Worm (Caenorhabditis elegans): Measurements from ENCODE around the gene Y48B6A.13.

Y48B6A.13 gene

DNA sequence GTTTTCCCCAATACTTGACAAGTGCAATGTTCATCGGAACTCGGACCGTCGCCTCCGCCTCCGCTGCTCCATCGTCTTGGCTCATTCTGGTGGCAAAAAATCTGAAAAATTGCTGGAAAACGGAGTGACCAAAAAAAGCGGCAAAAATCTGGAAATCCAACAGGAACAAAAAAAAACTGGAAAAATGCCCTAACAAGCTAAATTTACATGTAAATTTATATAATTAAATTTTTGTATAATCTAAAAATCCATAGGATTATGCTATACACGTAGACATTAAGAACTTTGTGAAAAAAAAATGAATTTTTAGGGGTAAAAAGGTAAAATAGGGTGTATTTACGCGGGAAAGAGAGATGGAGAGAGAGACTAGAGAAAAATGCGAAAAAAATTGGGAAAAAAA lies at the start of gene Y48B6A.13:
Y48B6A.13 (minus strand) TSS at position 101 of the 400 bp plus-strand sequence.
- TF ChIP-seq ZK546.5 (tag; optimal IDR thresholded peaks at IDR 0.05) (no peak), nhr-43 (tag; optimal IDR thresholded peaks at IDR 0.05; ENCODE audit: poor library complexity, severe bottlenecking) (no peak), unc-39 (tag; optimal IDR thresholded peaks at IDR 0.05) (no peak), nhr-76 (tag; optimal IDR thresholded peaks at IDR 0.05) (no peak), nhr-23 (tag; optimal IDR thresholded peaks at IDR 0.05) (no peak), pha-4 (tag; optimal IDR thresholded peaks at IDR 0.05) (no peak), fkh-10 (GFP tag; optimal IDR thresholded peaks at IDR 0.05) (no peak), eor-1 (tag; optimal IDR thresholded peaks at IDR 0.05) (no peak), hmg-11 (tag; optimal IDR thresholded peaks at IDR 0.05) (no peak), ceh-28 (tag; optimal IDR thresholded peaks at IDR 0.05) (no peak), daf-12 (tag; optimal IDR thresholded peaks at IDR 0.05) (no peak), ztf-4 (tag; optimal IDR thresholded peaks at IDR 0.05) (no peak), lin-39 (tag; optimal IDR thresholded peaks at IDR 0.05) (no peak), nfya-1 (tag; optimal IDR thresholded peaks at IDR 0.05; ENCODE audit: insufficient read depth) (no peak), elt-1 (tag; optimal IDR thresholded peaks at IDR 0.05) (no peak), ama-1 (optimal IDR thresholded peaks at IDR 0.05) (no peak), unc-62 (GFP tag; optimal IDR thresholded peaks at IDR 0.05) (no peak), ceh-9 (tag; optimal IDR thresholded peaks at IDR 0.05) (no peak), nhr-237 (tag; optimal IDR thresholded peaks at IDR 0.05) (no peak)

DNA sequence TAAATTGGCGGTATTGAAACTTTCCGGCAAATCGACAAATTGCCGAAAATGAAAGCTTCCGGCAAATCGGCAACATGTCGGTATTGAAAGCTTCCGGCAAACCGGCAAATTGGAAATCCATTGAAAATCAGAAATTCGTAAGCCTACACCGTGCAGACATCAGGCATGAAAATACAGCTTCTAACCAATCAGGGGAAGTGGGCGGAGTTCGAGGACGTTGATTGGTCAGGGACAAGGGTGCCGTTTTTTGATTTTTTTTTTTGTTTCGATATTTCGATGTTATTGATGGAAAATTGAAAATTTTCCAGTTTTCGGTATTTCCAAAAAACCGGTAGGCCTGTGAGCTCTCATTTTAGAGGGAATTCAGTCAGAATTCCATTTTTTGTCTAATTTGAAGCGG lies 43.8 kb upstream of the Y48B6A.13 start:
- TF ChIP-seq nfya-1 (tag; optimal IDR thresholded peaks at IDR 0.05; ENCODE audit: insufficient read depth), result peak; percentile 90
- no peak for TF ChIP-seq aly-2 (tag; optimal IDR thresholded peaks at IDR 0.05)

DNA sequence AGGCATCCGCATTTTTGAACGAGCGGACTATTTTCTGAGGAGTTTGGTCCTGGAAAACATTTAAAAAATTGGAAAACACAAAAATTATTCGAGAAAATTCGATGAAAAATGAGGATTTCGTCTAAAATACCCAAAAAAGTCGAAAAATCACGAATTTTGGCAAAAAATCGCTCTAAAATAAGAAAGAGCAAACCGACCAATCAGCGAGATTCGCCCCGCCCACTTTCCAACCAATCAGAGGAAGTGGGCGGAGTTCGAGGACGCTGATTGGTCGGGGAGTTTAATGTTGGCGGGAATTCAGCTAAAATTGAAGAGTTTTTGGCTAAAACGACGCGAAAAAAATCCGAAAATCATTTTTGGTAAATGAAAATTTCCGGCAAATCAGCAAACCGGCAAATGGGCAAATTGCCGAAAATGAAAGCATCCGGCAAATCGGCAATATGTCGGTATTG lies 43.1 kb upstream of the Y48B6A.13 start, which contains the start of gene Y54G11A.1:
Y54G11A.1 (minus strand) TSS at position 51 of the 452 bp plus-strand sequence.
- TF ChIP-seq skn-1 (tag; optimal IDR thresholded peaks at IDR 0.05) (no peak), nfya-1 (tag; optimal IDR thresholded peaks at IDR 0.05; ENCODE audit: insufficient read depth) (peak; percentile 93)

DNA sequence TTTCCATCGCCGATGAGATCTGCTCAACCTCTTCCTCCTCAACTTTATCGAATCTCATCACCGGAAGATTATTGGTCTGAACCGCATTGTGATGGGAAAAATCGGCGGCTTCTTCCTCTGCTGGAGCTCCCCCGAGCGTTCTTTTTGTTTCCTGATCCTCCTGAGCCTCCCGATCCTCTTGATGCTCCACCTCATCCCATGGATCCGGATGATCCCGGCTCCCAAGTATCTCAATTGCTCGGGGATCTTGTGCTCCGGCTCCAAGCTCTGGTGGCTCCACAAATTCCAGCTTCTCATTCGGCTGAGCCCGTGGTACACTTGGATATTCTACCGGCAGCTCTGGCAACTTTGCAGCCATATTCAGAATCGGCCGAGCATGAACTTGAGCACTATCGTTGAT lies 31.9 kb upstream of the Y48B6A.13 start:
- TF ChIP-seq elt-3 (tag; optimal IDR thresholded peaks at IDR 0.05) (no peak), lsy-12 (tag; optimal IDR thresholded peaks at IDR 0.05) (no peak)

DNA sequence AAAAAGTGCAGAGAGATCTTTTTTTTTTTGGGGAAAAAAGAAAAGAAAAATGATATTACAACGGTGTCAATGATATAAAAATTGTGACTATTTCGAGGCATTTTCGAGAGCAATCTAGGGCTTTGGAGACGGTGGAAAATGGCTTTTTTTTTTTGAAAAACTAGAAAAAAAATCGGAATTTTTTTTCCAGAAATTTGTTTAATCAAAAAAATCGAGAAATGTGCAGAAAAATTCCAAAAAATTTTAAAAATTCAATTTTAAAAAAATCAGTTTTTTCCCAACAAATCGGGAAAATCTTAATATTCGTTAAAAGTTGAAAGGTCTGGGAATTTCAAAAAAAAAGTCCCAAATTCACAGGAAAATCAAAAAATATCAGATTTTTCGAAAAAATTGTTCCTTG lies 30.7 kb upstream of the Y48B6A.13 start, which contains the start of gene Y54G11A.19:
Y54G11A.19 (minus strand) TSS at position 101 of the 400 bp plus-strand sequence.
- TF ChIP-seq fkh-10 (GFP tag; optimal IDR thresholded peaks at IDR 0.05) (no peak), R02D3.7 (tag; optimal IDR thresholded peaks at IDR 0.05) (no peak), eor-1 (tag; optimal IDR thresholded peaks at IDR 0.05) (no peak)

DNA sequence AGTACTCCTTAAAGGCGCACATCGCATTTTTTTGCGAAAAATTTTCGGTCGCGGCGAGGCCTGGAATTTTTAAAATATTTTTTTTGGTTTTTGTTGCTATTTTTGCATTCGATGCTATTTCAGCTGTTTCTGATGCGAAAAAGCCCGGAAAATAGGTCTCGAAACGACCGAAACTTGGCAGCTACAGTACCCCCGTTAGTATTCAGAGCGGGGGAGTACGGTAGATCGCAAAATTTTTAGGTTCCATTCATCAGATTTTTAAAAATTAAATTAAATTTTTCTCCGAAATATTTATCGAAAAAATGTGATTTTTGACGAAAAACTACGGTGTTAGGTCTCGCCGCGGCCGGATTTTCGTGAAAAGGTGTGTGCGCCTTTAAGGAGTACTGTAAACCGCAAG lies 29.8 kb upstream of the Y48B6A.13 start:
- TF ChIP-seq snpc-4 (tag; optimal IDR thresholded peaks at IDR 0.05), result no peak

DNA sequence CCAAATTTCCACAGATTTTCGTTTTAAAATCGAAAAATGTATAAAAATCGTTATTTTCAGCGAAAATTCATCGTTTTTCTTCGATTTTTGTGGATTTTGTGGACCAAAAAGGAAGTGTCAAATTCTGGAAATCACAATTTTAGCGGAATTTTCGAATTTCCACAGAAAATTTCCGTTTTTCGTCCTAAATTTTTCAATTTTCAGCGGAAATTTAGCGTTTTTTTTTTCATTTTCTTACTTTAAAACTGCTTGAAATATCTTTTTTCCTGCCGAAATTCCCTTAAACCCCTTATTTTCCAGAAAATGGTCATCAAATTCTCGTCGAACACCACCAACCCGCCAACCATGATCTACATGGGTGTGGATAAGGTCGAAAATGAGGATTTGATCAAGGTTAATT lies 26.0 kb upstream of the Y48B6A.13 start, which contains the start of gene Y54G11A.2:
Y54G11A.2 (plus strand) TSS at position 301 of the 400 bp plus-strand sequence.
- no peak for TF ChIP-seq mdl-1 (tag; optimal IDR thresholded peaks at IDR 0.05)
- TF ChIP-seq ZK546.5 (tag; optimal IDR thresholded peaks at IDR 0.05), result no peak
- no peak for TF ChIP-seq elt-3 (tag; optimal IDR thresholded peaks at IDR 0.05)
- no peak for TF ChIP-seq snpc-4 (tag; optimal IDR thresholded peaks at IDR 0.05)

DNA sequence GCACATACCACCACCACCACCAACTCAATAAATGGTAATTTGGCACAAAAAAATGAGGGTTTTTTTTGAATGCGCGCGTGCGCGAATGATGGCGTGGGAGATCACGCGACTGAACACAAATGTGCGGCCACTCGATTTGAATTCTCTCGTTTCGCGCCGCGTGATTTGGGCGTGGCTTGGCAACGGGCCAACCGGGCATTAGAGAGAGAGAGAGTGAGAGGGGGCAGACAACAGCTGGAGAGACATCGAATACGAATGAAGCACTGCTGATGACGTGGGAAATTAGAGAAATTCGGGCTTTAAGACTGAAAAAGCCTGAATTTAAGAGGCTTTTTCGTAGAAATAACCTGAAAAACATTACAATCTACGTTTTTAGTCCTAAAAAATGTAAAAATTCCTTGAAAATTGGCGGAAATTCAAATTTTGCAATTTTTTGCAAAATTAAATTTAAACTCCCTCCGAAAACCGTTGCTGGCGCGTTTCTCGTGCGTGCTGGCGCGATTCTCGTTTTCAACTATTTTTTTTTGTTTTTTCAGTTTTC lies 25.4 kb upstream of the Y48B6A.13 start:
- peak; percentile 78 for TF ChIP-seq jun-1 (tag; optimal IDR thresholded peaks at IDR 0.05)
- peak; percentile 87 for TF ChIP-seq ama-1 (optimal IDR thresholded peaks at IDR 0.05)
- TF ChIP-seq ztf-4 (tag; optimal IDR thresholded peaks at IDR 0.05), result no peak
- TF ChIP-seq nhr-76 (tag; optimal IDR thresholded peaks at IDR 0.05), result no peak
- TF ChIP-seq nhr-25 (tag; optimal IDR thresholded peaks at IDR 0.05), result peak; percentile 96
- peak; percentile 66 for TF ChIP-seq lin-15B (tag; optimal IDR thresholded peaks at IDR 0.05)
- TF ChIP-seq ztf-11 (tag; optimal IDR thresholded peaks at IDR 0.05), result no peak
- TF ChIP-seq elt-3 (tag; optimal IDR thresholded peaks at IDR 0.05), result peak in 1 of 3 experiments; percentile 58
- TF ChIP-seq pqm-1 (tag; optimal IDR thresholded peaks at IDR 0.05), result peak; percentile 66
- TF ChIP-seq zag-1 (tag; optimal IDR thresholded peaks at IDR 0.05), result peak; percentile 30
- TF ChIP-seq sea-2 (GFP tag; optimal IDR thresholded peaks at IDR 0.05), result peak; percentile 30
- no peak for TF ChIP-seq unc-39 (tag; optimal IDR thresholded peaks at IDR 0.05)
- TF ChIP-seq unc-62 (GFP tag; optimal IDR thresholded peaks at IDR 0.05), result peak; percentile 39
- peak; percentile 51 for TF ChIP-seq fkh-10 (GFP tag; optimal IDR thresholded peaks at IDR 0.05)
- TF ChIP-seq ceh-16 (tag; optimal IDR thresholded peaks at IDR 0.05), result no peak
- peak; percentile 88 for TF ChIP-seq tbx-2 (tag; optimal IDR thresholded peaks at IDR 0.05)
- TF ChIP-seq nhr-77 (tag; optimal IDR thresholded peaks at IDR 0.05), result peak; percentile 84
- TF ChIP-seq eor-1 (tag; optimal IDR thresholded peaks at IDR 0.05), result peak in 1 of 2 experiments; percentile 51
- TF ChIP-seq ceh-28 (tag; optimal IDR thresholded peaks at IDR 0.05), result peak; percentile 66
- peak; percentile 68 for TF ChIP-seq skn-1 (tag; optimal IDR thresholded peaks at IDR 0.05)
- TF ChIP-seq egl-27 (tag; optimal IDR thresholded peaks at IDR 0.05), result no peak
- TF ChIP-seq lin-39 (tag; optimal IDR thresholded peaks at IDR 0.05), result peak; percentile 92
